Worm (Caenorhabditis elegans): ENCODE data around the gene T07C12.10.

T07C12.10 gene

ce11 chrV:9965891-9966290 lies 5.6 kb upstream of the T07C12.10 start:
- TF ChIP-seq nhr-85 (tag) (no peak), fkh-8 (tag; optimal IDR thresholded peaks at IDR 0.05) (peak; percentile 33), unc-86 (tag; optimal IDR thresholded peaks at IDR 0.05) (no peak), nhr-12 (tag; optimal IDR thresholded peaks at IDR 0.05) (no peak), efl-1 (optimal IDR thresholded peaks at IDR 0.05) (no peak), efl-1 (GFP tag; optimal IDR thresholded peaks at IDR 0.05 in 1 of 2) (no peak), unc-130 (tag; optimal IDR thresholded peaks at IDR 0.05) (no peak), hlh-17 (GFP tag; optimal IDR thresholded peaks at IDR 0.05; ENCODE audit: borderline replicate concordance) (no peak), lin-14 (GFP tag; optimal IDR thresholded peaks at IDR 0.05) (peak; percentile 21), nhr-28 (tag; optimal IDR thresholded peaks at IDR 0.05) (no peak)

- TF ChIP-seq irx-1 (tag; optimal IDR thresholded peaks at IDR 0.05) (no peak), unc-130 (tag; optimal IDR thresholded peaks at IDR 0.05) (no peak), hpl-2 (GFP tag; optimal IDR thresholded peaks at IDR 0.05) (no peak), lin-14 (GFP tag; optimal IDR thresholded peaks at IDR 0.05) (peak; percentile 54), ztf-11 (tag; optimal IDR thresholded peaks at IDR 0.05) (no peak), fos-1 (tag; optimal IDR thresholded peaks at IDR 0.05) (no peak), F16B12.6 (tag; optimal IDR thresholded peaks at IDR 0.05) (no peak), pax-3 (tag; optimal IDR thresholded peaks at IDR 0.05) (no peak), nhr-11 (tag; optimal IDR thresholded peaks at IDR 0.05) (no peak), nhr-47 (tag; optimal IDR thresholded peaks at IDR 0.05) (peak; percentile 1), swsn-7 (tag; optimal IDR thresholded peaks at IDR 0.05) (no peak), efl-1 (optimal IDR thresholded peaks at IDR 0.05) (no peak), efl-1 (GFP tag; optimal IDR thresholded peaks at IDR 0.05 in 1 of 2) (peak in 1 of 2 experiments; percentile 88), nhr-237 (tag; optimal IDR thresholded peaks at IDR 0.05) (no peak), tbx-2 (tag; optimal IDR thresholded peaks at IDR 0.05) (no peak), grh-1 (GFP tag; IDR thresholded peaks at IDR 0.05) (no peak), sptf-1 (tag; optimal IDR thresholded peaks at IDR 0.05) (no peak), fkh-8 (tag; optimal IDR thresholded peaks at IDR 0.05) (peak; percentile 50), sup-37 (GFP tag; optimal IDR thresholded peaks at IDR 0.05) (no peak), egl-13 (tag; optimal IDR thresholded peaks at IDR 0.05) (no peak), nhr-90 (tag; optimal IDR thresholded peaks at IDR 0.05; ENCODE audit: poor library complexity) (no peak), nhr-19 (GFP tag; conservative IDR thresholded peaks at IDR 0.05) (no peak), dsc-1 (tag; optimal IDR thresholded peaks at IDR 0.05) (peak; percentile 32), aha-1 (tag; optimal IDR thresholded peaks at IDR 0.05) (no peak), unc-86 (tag; optimal IDR thresholded peaks at IDR 0.05) (no peak), nhr-28 (tag; optimal IDR thresholded peaks at IDR 0.05) (no peak)
These were observed 4.0 kb upstream of the T07C12.10 start for ce11 chrV:9964152-9964785.

- peak; percentile 64 for TF ChIP-seq lin-14 (GFP tag; optimal IDR thresholded peaks at IDR 0.05)
- no peak for TF ChIP-seq pag-3 (tag; optimal IDR thresholded peaks at IDR 0.05; ENCODE audit: borderline replicate concordance, insufficient read depth)
- TF ChIP-seq nhr-84 (tag; optimal IDR thresholded peaks at IDR 0.05): no peak
- no peak for TF ChIP-seq unc-30 (tag; optimal IDR thresholded peaks at IDR 0.05)
- TF ChIP-seq ceh-82 (tag; optimal IDR thresholded peaks at IDR 0.05): no peak
- peak; percentile 81 for TF ChIP-seq nhr-85 (tag)
- no peak for TF ChIP-seq Y116A8C.19 (tag; optimal IDR thresholded peaks at IDR 0.05; ENCODE audit: borderline replicate concordance)
- no peak for TF ChIP-seq sox-4 (tag; optimal IDR thresholded peaks at IDR 0.05)
- no peak for TF ChIP-seq egl-27 (tag; optimal IDR thresholded peaks at IDR 0.05)
- TF ChIP-seq jun-1 (tag; optimal IDR thresholded peaks at IDR 0.05): no peak
- no peak for TF ChIP-seq dsc-1 (tag; optimal IDR thresholded peaks at IDR 0.05)
- no peak for TF ChIP-seq ceh-88 (GFP tag; IDR thresholded peaks at IDR 0.05)
- TF ChIP-seq ceh-8 (GFP tag; optimal IDR thresholded peaks at IDR 0.05): no peak
- TF ChIP-seq egl-13 (tag; optimal IDR thresholded peaks at IDR 0.05): no peak
- TF ChIP-seq sptf-1 (tag; optimal IDR thresholded peaks at IDR 0.05): no peak
- no peak for TF ChIP-seq efl-1 (optimal IDR thresholded peaks at IDR 0.05)
- peak in 1 of 2 experiments; percentile 3 for TF ChIP-seq efl-1 (GFP tag; optimal IDR thresholded peaks at IDR 0.05 in 1 of 2)
- TF ChIP-seq nhr-76 (tag; optimal IDR thresholded peaks at IDR 0.05): no peak
- no peak for TF ChIP-seq snu-23 (GFP tag; optimal IDR thresholded peaks at IDR 0.05)
- no peak for TF ChIP-seq fkh-10 (GFP tag; optimal IDR thresholded peaks at IDR 0.05)
- TF ChIP-seq C16A3.4 (tag; optimal IDR thresholded peaks at IDR 0.05): no peak
- TF ChIP-seq ceh-90 (tag; optimal IDR thresholded peaks at IDR 0.05): no peak
These were observed 2.6 kb upstream of the T07C12.10 start for ce11 chrV:9962916-9963315.
